Worm (Caenorhabditis elegans): ENCODE results near the gene fan-1.
A peak's percentile ranks its signal among the peaks of the same experiment; 100 is the strongest.

Gene fan-1

DNA sequence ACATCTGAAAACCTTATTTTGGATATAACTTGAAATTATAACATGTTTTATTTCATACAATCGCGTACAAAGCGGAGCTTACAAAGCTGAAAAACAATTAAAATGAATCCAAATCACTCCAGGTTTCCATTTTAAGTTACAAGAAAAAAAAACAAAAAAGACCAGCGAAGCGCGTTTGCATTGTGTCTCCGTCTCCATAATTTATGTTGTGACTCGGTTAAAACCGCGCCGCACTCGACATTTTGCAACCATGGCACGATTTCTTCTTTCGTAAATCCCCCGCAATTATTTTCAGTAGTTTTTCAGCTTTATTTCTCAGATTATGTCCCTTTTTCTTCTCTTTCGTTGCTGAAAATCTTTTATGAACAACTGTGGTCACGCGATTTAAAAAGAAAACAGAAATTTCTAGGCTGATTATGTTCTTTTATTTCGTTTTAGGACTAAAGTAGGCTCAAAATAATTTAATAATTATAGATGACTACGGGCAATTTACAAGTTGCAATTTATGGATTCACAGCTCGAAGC lies 37.0 kb downstream of the fan-1 start, which contains the start of the genes F38A5.2 and dnj-11:
F38A5.2 (minus strand) TSS at position 4 of the 525 bp plus-strand sequence.
dnj-11 (plus strand) TSS at position 475 of the 525 bp plus-strand sequence.
- TF ChIP-seq ctbp-1 (GFP tag; IDR thresholded peaks at IDR 0.05) (0 out of 2 replicates have a peak, but pooled peaks have one; percentile 26), cey-2 (tag; optimal IDR thresholded peaks at IDR 0.05; ENCODE audit: borderline replicate concordance, insufficient read depth) (no peak), ztf-7 (tag; optimal IDR thresholded peaks at IDR 0.05) (no peak), tag-97 (GFP tag; IDR thresholded peaks at IDR 0.05) (no peak), nhr-111 (GFP tag; optimal IDR thresholded peaks at IDR 0.05) (no peak), nhr-10 (tag; optimal IDR thresholded peaks at IDR 0.05) (no peak), madf-5 (GFP tag; IDR thresholded peaks at IDR 0.05) (no peak), T20F7.1 (GFP tag; optimal IDR thresholded peaks at IDR 0.05) (no peak), dmd-9 (GFP tag; IDR thresholded peaks at IDR 0.05) (no peak), nhr-42 (GFP tag; IDR thresholded peaks at IDR 0.05) (no peak), rbr-2 (tag; optimal IDR thresholded peaks at IDR 0.05) (peak; percentile 60), pha-4 (GFP tag; IDR thresholded peaks at IDR 0.05) (no peak), pha-4 (tag; optimal IDR thresholded peaks at IDR 0.05) (peak; percentile 80), ZK337.2 (GFP tag; IDR thresholded peaks at IDR 0.05) (no peak), F44E2.7 (GFP tag; IDR thresholded peaks at IDR 0.05) (no peak), snpc-1.2 (GFP tag; IDR thresholded peaks at IDR 0.05) (peak; percentile 66), unc-39 (tag; optimal IDR thresholded peaks at IDR 0.05) (no peak), jun-1 (tag; optimal IDR thresholded peaks at IDR 0.05) (no peak), T26A8.4 (GFP tag; IDR thresholded peaks at IDR 0.05) (no peak), daf-16 (GFP tag; optimal IDR thresholded peaks at IDR 0.05) (no peak), daf-16 (tag; optimal IDR thresholded peaks at IDR 0.05) (peak; percentile 23), hlh-30 (tag; optimal IDR thresholded peaks at IDR 0.05; ENCODE audit: insufficient read depth) (peak; percentile 70), php-3 (GFP tag; IDR thresholded peaks at IDR 0.05) (no peak), zip-11 (GFP tag; IDR thresholded peaks at IDR 0.05) (no peak), attf-4 (tag; optimal IDR thresholded peaks at IDR 0.05) (no peak), aly-2 (tag; optimal IDR thresholded peaks at IDR 0.05) (no peak), nhr-48 (tag; optimal IDR thresholded peaks at IDR 0.05) (no peak), skn-1 (tag; optimal IDR thresholded peaks at IDR 0.05) (no peak), F37D6.2 (tag; optimal IDR thresholded peaks at IDR 0.05) (no peak), unc-130 (GFP tag; optimal IDR thresholded peaks at IDR 0.05) (peak; percentile 46), lin-38 (GFP tag; IDR thresholded peaks at IDR 0.05) (peak; percentile 97), lin-15B (tag; optimal IDR thresholded peaks at IDR 0.05) (no peak), ztf-11 (tag; optimal IDR thresholded peaks at IDR 0.05) (no peak), F26F4.8 (GFP tag; conservative IDR thresholded peaks at IDR 0.05) (no peak), ces-1 (GFP tag; optimal IDR thresholded peaks at IDR 0.05) (no peak), Y5F2A.4 (GFP tag; optimal IDR thresholded peaks at IDR 0.05) (no peak), gei-8 (GFP tag; optimal IDR thresholded peaks at IDR 0.05) (no peak), unc-62 (GFP tag; optimal IDR thresholded peaks at IDR 0.05 in 1 of 2) (peak in 1 of 2 experiments; percentile 89), unc-62 (tag; optimal IDR thresholded peaks at IDR 0.05) (no peak), mxl-2 (GFP tag; conservative IDR thresholded peaks at IDR 0.05) (no peak), egl-43 (GFP tag; IDR thresholded peaks at IDR 0.05) (no peak), lsy-2 (tag; optimal IDR thresholded peaks at IDR 0.05) (peak in 1 of 2 experiments; percentile 89), D1046.2 (GFP tag; IDR thresholded peaks at IDR 0.05) (no peak), Y105C5A.15 (GFP tag; IDR thresholded peaks at IDR 0.05) (no peak), daf-8 (GFP tag; IDR thresholded peaks at IDR 0.05) (no peak), nhr-25 (tag; optimal IDR thresholded peaks at IDR 0.05; ENCODE audit: borderline replicate concordance, insufficient read depth) (no peak), spr-1 (tag; optimal IDR thresholded peaks at IDR 0.05) (no peak), ceh-32 (tag; optimal IDR thresholded peaks at IDR 0.05; ENCODE audit: poor library complexity) (no peak), F10B5.3 (tag; optimal IDR thresholded peaks at IDR 0.05) (no peak), set-16 (GFP tag; IDR thresholded peaks at IDR 0.05) (no peak), ceh-20 (GFP tag; IDR thresholded peaks at IDR 0.05) (peak; percentile 31; the same call in 1 of the 2 replicates), fkh-10 (GFP tag; optimal IDR thresholded peaks at IDR 0.05) (peak; percentile 38)

Measured in whole organism, L4 larva.